Worm (Caenorhabditis elegans) whole organism, late embryonic: ENCODE measurements around the gene lips-6.

ENCODE experiments used
- T23F11.4 ChIP-seq: fragments of 200-800 bp; sonication (Bioruptor generic); optimal IDR thresholded peaks from 2 replicates; lab custom pipeline; 2018; ENCODE audit warnings: mild to moderate bottlenecking, missing genetic modification characterization, missing compliant biosample characterization
- ama-1 ChIP-seq: fragments of 150-350 bp; optimal IDR thresholded peaks from 2 replicates; lab custom pipeline; 2014
- ceh-22 ChIP-seq: sonication (generic microtip); optimal IDR thresholded peaks from 2 replicates; lab custom pipeline; 2017; ENCODE audit warnings: missing biosample characterization, missing genetic modification characterization
- nhr-11 ChIP-seq: fragments of 150-350 bp; optimal IDR thresholded peaks from 2 replicates; lab custom pipeline; 2014; ENCODE audit warnings: missing biosample characterization, missing genetic modification characterization
- odd-2 ChIP-seq: sonication (generic microtip); optimal IDR thresholded peaks from 2 replicates; lab custom pipeline; 2017; ENCODE audit warnings: antibody characterized with exemption, mild to moderate bottlenecking, missing genetic modification characterization, missing compliant biosample characterization

DNA sequence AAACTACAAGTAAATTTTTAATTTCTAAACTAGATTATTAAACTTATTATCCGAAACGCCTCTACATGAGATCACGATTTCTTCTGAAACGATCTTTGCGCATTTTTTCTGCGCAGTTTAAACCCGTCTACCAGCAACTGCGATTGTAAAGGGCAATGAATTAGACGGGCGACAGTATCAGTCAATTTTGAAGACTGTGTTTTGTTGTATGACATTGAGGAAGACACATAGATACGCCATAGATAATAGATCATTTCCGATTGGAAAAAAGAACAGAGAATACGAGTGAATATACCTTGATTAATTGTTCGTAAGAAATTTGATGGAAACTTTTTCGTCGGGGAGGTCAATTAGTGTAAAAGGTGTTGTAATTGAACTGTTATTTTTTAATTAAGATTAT, 5.9 kb upstream of the lips-6 start:
- no peak for TF ChIP-seq nhr-11 (tag; lab: Kevin White, UChicago)
- TF ChIP-seq ama-1 (lab: Kevin White, UChicago): no peak
- TF ChIP-seq ceh-22 (tag; lab: Kevin White, UChicago): no peak
- TF ChIP-seq odd-2 (tag; lab: Kevin White, UChicago): no peak
- no peak for TF ChIP-seq T23F11.4
